Fruit fly (Drosophila melanogaster) whole organism, embryonic: ENCODE data around the gene CG31549.
A peak's percentile ranks its signal among the peaks of the same experiment; 100 is the strongest.

Experiments
- Abd-B ChIP-seq: fragments of 200-800 bp; sonication (Bioruptor generic); optimal IDR thresholded peaks from 2 replicates; lab custom pipeline; 2018; ENCODE audit warnings: missing biosample characterization, mild to moderate bottlenecking, missing genetic modification characterization, moderate library complexity
- Atf6 ChIP-seq: fragments of 200-800 bp; sonication (Bioruptor generic); IDR thresholded peaks from 2 replicates; pipeline ENCODE4 v1.3.6; 2022; ENCODE audit warnings: missing biosample characterization, missing genetic modification characterization
- BtbVII ChIP-seq: fragments of 200-800 bp; sonication (Bioruptor generic); optimal IDR thresholded peaks from 3 replicates; lab custom pipeline; 2017; ENCODE audit warnings: missing biosample characterization, mild to moderate bottlenecking, missing genetic modification characterization
- C15 ChIP-seq: fragments of 200-800 bp; sonication (Bioruptor generic); IDR thresholded peaks from 3 replicates; pipeline ENCODE4 v1.3.6; 2022; ENCODE audit warnings: missing biosample characterization, missing genetic modification characterization
- CG10321 ChIP-seq: fragments of 200-800 bp; sonication (Bioruptor generic); IDR thresholded peaks from 2 replicates; pipeline ENCODE4 v1.3.6; 2022; ENCODE audit warnings: missing biosample characterization, missing genetic modification characterization
- CG11247 ChIP-seq: fragments of 200-800 bp; sonication (Bioruptor generic); IDR thresholded peaks from 2 replicates; pipeline ENCODE4 v1.3.6; 2022; ENCODE audit warnings: missing biosample characterization, missing genetic modification characterization
- CG12071 ChIP-seq: fragments of 200-800 bp; sonication (Bioruptor generic); optimal IDR thresholded peaks from 3 replicates; lab custom pipeline; 2018; ENCODE audit warnings: missing biosample characterization, mild to moderate bottlenecking, missing genetic modification characterization
- CG15011 ChIP-seq: fragments of 200-800 bp; sonication (Bioruptor generic); optimal IDR thresholded peaks from 3 replicates; lab custom pipeline; 2018; ENCODE audit warnings: missing biosample characterization, mild to moderate bottlenecking, missing genetic modification characterization
- CG15073 ChIP-seq: fragments of 200-800 bp; sonication (Bioruptor generic); optimal IDR thresholded peaks from 2 replicates; lab custom pipeline; 2016; ENCODE audit warnings: missing biosample characterization, missing genetic modification characterization
- CG15269 ChIP-seq: fragments of 200-800 bp; sonication (Bioruptor generic); optimal IDR thresholded peaks from 2 replicates; lab custom pipeline; 2018; ENCODE audit warnings: missing biosample characterization, mild to moderate bottlenecking, missing genetic modification characterization, moderate library complexity
- CG1529 ChIP-seq: fragments of 200-800 bp; sonication (Bioruptor generic); optimal IDR thresholded peaks from 3 replicates; lab custom pipeline; 2018; ENCODE audit warnings: missing biosample characterization, missing genetic modification characterization
- CG16813 ChIP-seq: fragments of 200-800 bp; sonication (Bioruptor generic); IDR thresholded peaks from 3 replicates; pipeline ENCODE4 v1.3.6; 2022; ENCODE audit warnings: missing biosample characterization, missing genetic modification characterization; ENCODE audit not compliant: partially characterized antibody
- CG17359 ChIP-seq: fragments of 200-800 bp; sonication (Bioruptor generic); optimal IDR thresholded peaks from 3 replicates; lab custom pipeline; 2018; ENCODE audit warnings: missing biosample characterization, mild to moderate bottlenecking, missing genetic modification characterization, moderate library complexity
- CG2116 ChIP-seq: fragments of 200-800 bp; sonication (Bioruptor generic); optimal IDR thresholded peaks from 3 replicates; lab custom pipeline; 2018; ENCODE audit warnings: missing biosample characterization, mild to moderate bottlenecking, missing genetic modification characterization
- CG2712 ChIP-seq: fragments of 200-800 bp; optimal IDR thresholded peaks from 3 replicates; lab custom pipeline; 2019; ENCODE audit warnings: missing biosample characterization, mild to moderate bottlenecking, missing genetic modification characterization, moderate library complexity
- CG30020 ChIP-seq: fragments of 200-800 bp; optimal IDR thresholded peaks from 2 replicates; lab custom pipeline; 2019; ENCODE audit warnings: missing biosample characterization, mild to moderate bottlenecking, missing genetic modification characterization, moderate library complexity
- CG33213 ChIP-seq: fragments of 200-800 bp; sonication (Bioruptor generic); optimal IDR thresholded peaks from 3 replicates; lab custom pipeline; 2016; ENCODE audit warnings: missing biosample characterization, missing genetic modification characterization
- CG34224 ChIP-seq: fragments of 200-800 bp; sonication (Bioruptor generic); IDR thresholded peaks from 3 replicates; pipeline ENCODE4 v1.3.6; 2022; ENCODE audit warnings: missing biosample characterization, missing genetic modification characterization; ENCODE audit not compliant: partially characterized antibody
- CG3726 ChIP-seq: fragments of 200-800 bp; sonication (Bioruptor generic); IDR thresholded peaks from 3 replicates; pipeline ENCODE4, ENCODE4 v1.3.6; 2022; ENCODE audit warnings: missing biosample characterization, missing genetic modification characterization
- CG3838 ChIP-seq: fragments of 200-800 bp; sonication (Bioruptor generic); optimal IDR thresholded peaks from 3 replicates; lab custom pipeline; 2016; ENCODE audit warnings: missing biosample characterization, missing genetic modification characterization
- CG4282 ChIP-seq: fragments of 200-800 bp; sonication (Bioruptor generic); optimal IDR thresholded peaks from 2 replicates; lab custom pipeline; 2016; ENCODE audit warnings: missing biosample characterization, missing genetic modification characterization
- CG4404 ChIP-seq: fragments of 200-800 bp; sonication (Bioruptor generic); IDR thresholded peaks from 2 replicates; pipeline ENCODE4 v1.3.6; 2022; ENCODE audit warnings: missing biosample characterization, missing genetic modification characterization
- CG4617 ChIP-seq: fragments of 200-800 bp; sonication (Bioruptor generic); optimal IDR thresholded peaks from 3 replicates; lab custom pipeline; 2016; ENCODE audit warnings: missing biosample characterization, missing genetic modification characterization, borderline replicate concordance
- CG6689 ChIP-seq: fragments of 200-800 bp; sonication (Bioruptor generic); IDR thresholded peaks from 2 replicates; pipeline ENCODE4 v1.3.6; 2022; ENCODE audit warnings: missing biosample characterization, missing genetic modification characterization
- Deaf1 ChIP-seq: fragments of 200-800 bp; optimal IDR thresholded peaks from 3 replicates; lab custom pipeline; 2019; ENCODE audit warnings: missing biosample characterization, mild to moderate bottlenecking, missing genetic modification characterization, moderate library complexity
- Dp ChIP-seq: fragments of 200-800 bp; sonication (Bioruptor generic); optimal IDR thresholded peaks from 2 replicates; lab custom pipeline; 2018; ENCODE audit warnings: missing biosample characterization, mild to moderate bottlenecking, missing genetic modification characterization, moderate library complexity
- ERR ChIP-seq: fragments of 200-800 bp; sonication (Bioruptor generic); optimal IDR thresholded peaks from 2 replicates; lab custom pipeline; 2016; ENCODE audit warnings: missing biosample characterization, missing genetic modification characterization
- Gsc ChIP-seq: fragments of 200-800 bp; sonication (Bioruptor generic); IDR thresholded peaks from 2 replicates; pipeline ENCODE4 v1.3.6; 2022; ENCODE audit warnings: missing biosample characterization, missing genetic modification characterization
- HLH3B ChIP-seq: fragments of 200-800 bp; sonication (Bioruptor generic); IDR thresholded peaks from 2 replicates; pipeline ENCODE4 v1.3.6; 2022; ENCODE audit warnings: missing biosample characterization, missing genetic modification characterization
- Hmx ChIP-seq: fragments of 200-800 bp; sonication (Bioruptor generic); optimal IDR thresholded peaks from 2 replicates; lab custom pipeline; 2016; ENCODE audit warnings: missing biosample characterization, missing genetic modification characterization
- Hr51 ChIP-seq, 2 experiments: fragments of 200-800 bp; sonication (Bioruptor generic); optimal IDR thresholded peaks; 2 replicates in 1 of 2; 3 replicates in 1 of 2; lab custom pipeline; 2016 to 2018; ENCODE audit warnings: missing biosample characterization in 2 of 2, missing genetic modification characterization in 2 of 2, mild to moderate bottlenecking in 1 of 2, moderate library complexity in 1 of 2
- Spps ChIP-seq: fragments of 200-800 bp; sonication (Bioruptor generic); optimal IDR thresholded peaks from 2 replicates; lab custom pipeline; 2018; ENCODE audit warnings: missing biosample characterization, mild to moderate bottlenecking, missing genetic modification characterization
- bab2 ChIP-seq: fragments of 200-800 bp; sonication (Bioruptor generic); optimal IDR thresholded peaks from 2 replicates; lab custom pipeline; 2016; ENCODE audit warnings: missing biosample characterization, missing genetic modification characterization
- bcd ChIP-seq: fragments of 200-800 bp; sonication (Bioruptor generic); optimal IDR thresholded peaks from 2 replicates; lab custom pipeline; 2017; ENCODE audit warnings: missing biosample characterization, mild to moderate bottlenecking, missing genetic modification characterization
- bowl ChIP-seq: fragments of 200-800 bp; sonication (Bioruptor generic); IDR thresholded peaks from 2 replicates; pipeline ENCODE4 v1.3.6; 2022; ENCODE audit warnings: missing biosample characterization, missing genetic modification characterization
- cg ChIP-seq: fragments of 200-800 bp; sonication (Bioruptor generic); optimal IDR thresholded peaks from 3 replicates; lab custom pipeline; 2019; ENCODE audit warnings: missing biosample characterization, mild to moderate bottlenecking, missing genetic modification characterization, moderate library complexity
- chinmo ChIP-seq: fragments of 200-800 bp; sonication (Bioruptor generic); IDR thresholded peaks from 4 replicates; pipeline ENCODE4 v1.3.6; 2022; ENCODE audit warnings: missing biosample characterization, missing genetic modification characterization; ENCODE audit not compliant: partially characterized antibody
- chm ChIP-seq: fragments of 200-800 bp; sonication (Bioruptor generic); IDR thresholded peaks from 2 replicates; pipeline ENCODE4 v1.3.6; 2022; ENCODE audit warnings: missing biosample characterization, missing genetic modification characterization
- disco-r ChIP-seq: fragments of 200-800 bp; sonication (Bioruptor generic); optimal IDR thresholded peaks from 2 replicates; lab custom pipeline; 2016; ENCODE audit warnings: missing biosample characterization, missing genetic modification characterization
- fd64A ChIP-seq: fragments of 200-800 bp; sonication (Bioruptor generic); optimal IDR thresholded peaks from 3 replicates; lab custom pipeline; 2018; ENCODE audit warnings: missing biosample characterization, mild to moderate bottlenecking, missing genetic modification characterization
- gcm ChIP-seq: fragments of 200-800 bp; sonication (Bioruptor generic); optimal IDR thresholded peaks from 2 replicates; lab custom pipeline; 2019; ENCODE audit warnings: missing biosample characterization, mild to moderate bottlenecking, missing genetic modification characterization, moderate library complexity
- gem ChIP-seq: fragments of 200-800 bp; sonication (Bioruptor generic); optimal IDR thresholded peaks from 2 replicates; lab custom pipeline; 2019; ENCODE audit warnings: missing biosample characterization, mild to moderate bottlenecking, missing genetic modification characterization, moderate library complexity
- hb ChIP-seq: fragments of 200-800 bp; sonication (Bioruptor generic); IDR thresholded peaks from 3 replicates; pipeline ENCODE4 v1.3.6; 2022; ENCODE audit warnings: missing biosample characterization, missing genetic modification characterization; ENCODE audit not compliant: partially characterized antibody
- ind ChIP-seq: fragments of 200-800 bp; sonication (Bioruptor generic); optimal IDR thresholded peaks from 3 replicates; lab custom pipeline; 2016; ENCODE audit warnings: missing biosample characterization, missing genetic modification characterization
- lbe ChIP-seq: fragments of 200-800 bp; sonication (Bioruptor generic); optimal IDR thresholded peaks from 2 replicates; lab custom pipeline; 2016; ENCODE audit warnings: missing biosample characterization, mild to moderate bottlenecking, missing genetic modification characterization
- luna ChIP-seq: fragments of 200-800 bp; sonication (Bioruptor generic); optimal IDR thresholded peaks from 2 replicates; lab custom pipeline; 2016; ENCODE audit warnings: missing biosample characterization, missing genetic modification characterization
- mam ChIP-seq: fragments of 200-800 bp; sonication (Bioruptor generic); optimal IDR thresholded peaks from 3 replicates; lab custom pipeline; 2016; ENCODE audit warnings: missing biosample characterization, missing genetic modification characterization
- sd ChIP-seq: fragments of 200-800 bp; sonication (Bioruptor generic); optimal IDR thresholded peaks from 3 replicates; lab custom pipeline; 2018; ENCODE audit warnings: missing biosample characterization, mild to moderate bottlenecking, missing genetic modification characterization, moderate library complexity
- shn ChIP-seq: fragments of 200-800 bp; sonication (Bioruptor generic); optimal IDR thresholded peaks from 3 replicates; lab custom pipeline; 2016; ENCODE audit warnings: missing biosample characterization, missing genetic modification characterization
- wor ChIP-seq: fragments of 200-800 bp; sonication (Bioruptor generic); IDR thresholded peaks from 2 replicates; pipeline ENCODE4 v1.3.6; 2022; ENCODE audit warnings: missing biosample characterization, missing genetic modification characterization

CG31549 gene

dm6 chr3R:5647705-5648568 is 15.9 kb downstream of the CG31549 start (continued):
- TF ChIP-seq shn (GFP tag; lab: Kevin White, UChicago) (no peak), BtbVII (GFP tag; lab: Kevin White, UChicago) (no peak), CG3726 (no peak), CG1529 (GFP tag; lab: Kevin White, UChicago) (no peak), CG11247 (GFP tag; lab: Robert Waterston, UW) (no peak), CG2712 (no peak), fd64A (no peak), sd (tag; lab: Kevin White, UChicago) (no peak), ERR (GFP tag; lab: Kevin White, UChicago) (no peak), CG2116 (GFP tag; lab: Kevin White, UChicago) (no peak), cg (peak; percentile 98), Hmx (no peak), bab2 (GFP tag; lab: Kevin White, UChicago) (no peak), chm (GFP tag; lab: Robert Waterston, UW) (no peak), CG15073 (no peak), chinmo (GFP tag; lab: Robert Waterston, UW) (peak; percentile 63; the same call in 2 of the 4 replicates), hb (no peak), Spps (no peak), Deaf1 (no peak), CG6689 (GFP tag; lab: Robert Waterston, UW) (no peak), Abd-B (GFP tag; lab: Kevin White, UChicago) (no peak), Dp (GFP tag; lab: Kevin White, UChicago) (no peak), HLH3B (GFP tag; lab: Robert Waterston, UW) (no peak), CG30020 (tag; lab: Kevin White, UChicago) (no peak), CG10321 (GFP tag; lab: Robert Waterston, UW) (no peak), CG33213 (GFP tag; lab: Kevin White, UChicago) (no peak), mam (no peak), CG3838 (no peak), ind (no peak), gcm (GFP tag; lab: Kevin White, UChicago) (no peak), CG4282 (GFP tag; lab: Kevin White, UChicago) (no peak), gem (tag; lab: Kevin White, UChicago) (no peak), CG12071 (GFP tag; lab: Kevin White, UChicago) (no peak), lbe (GFP tag; lab: Kevin White, UChicago) (no peak), CG15011 (GFP tag; lab: Kevin White, UChicago) (no peak), CG4404 (GFP tag; lab: Robert Waterston, UW) (no peak), Gsc (GFP tag; lab: Robert Waterston, UW) (no peak), CG16813 (no peak), bcd (GFP tag; lab: Kevin White, UChicago) (no peak), CG15269 (tag; lab: Kevin White, UChicago) (no peak), CG34224 (GFP tag; lab: Robert Waterston, UW) (no peak), bowl (GFP tag; lab: Robert Waterston, UW) (no peak), Hr51 (GFP tag; optimal IDR thresholded peaks at IDR 0.05; lab: Kevin White, UChicago) (no peak), Atf6 (GFP tag; lab: Robert Waterston, UW) (no peak), C15 (GFP tag; lab: Robert Waterston, UW) (no peak), disco-r (GFP tag; lab: Kevin White, UChicago) (no peak), CG17359 (tag; lab: Kevin White, UChicago) (no peak), CG4617 (GFP tag; lab: Kevin White, UChicago) (no peak), luna (GFP tag; lab: Kevin White, UChicago) (no peak), wor (GFP tag; lab: Robert Waterston, UW) (no peak)
